Fruit fly (Drosophila melanogaster): ENCODE measurements around the gene EndoA.

DNA sequence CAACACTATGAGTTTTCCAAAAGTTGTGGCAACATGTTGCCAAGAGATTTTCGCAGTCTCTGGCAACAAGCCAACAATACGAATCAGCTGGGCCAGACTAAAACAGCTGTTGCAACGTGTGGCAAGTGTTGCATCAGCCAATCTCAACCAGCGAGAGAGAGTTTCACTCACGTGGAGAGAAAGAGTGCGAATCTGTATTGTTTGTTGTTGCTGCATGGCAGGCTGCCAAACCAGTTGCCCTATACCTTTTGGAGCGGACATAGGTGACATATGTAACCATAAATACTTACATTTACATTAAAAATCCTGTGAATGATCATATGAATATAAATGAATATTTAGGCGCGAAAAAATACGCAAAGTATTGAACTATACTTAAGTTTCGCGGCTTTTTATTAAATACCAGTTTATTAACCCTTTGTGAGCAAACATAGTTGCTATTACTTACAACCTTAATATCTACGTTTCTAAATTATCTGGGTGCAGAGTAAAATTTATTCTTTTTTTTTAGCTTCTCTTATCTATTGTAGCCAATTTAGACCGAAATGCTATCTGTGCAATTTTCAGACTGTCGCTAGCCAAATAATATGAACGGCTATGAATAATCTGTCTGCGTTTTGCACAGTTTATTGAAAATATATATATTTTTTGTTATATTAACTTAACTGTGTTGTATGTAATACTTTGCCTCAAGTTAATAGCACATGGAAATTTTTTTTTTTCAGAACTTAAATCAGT, 7.6 kb downstream of the EndoA start:
- TF ChIP-seq CG13287 (GFP tag; IDR thresholded peaks at IDR 0.05; ENCODE audit: partially characterized antibody) (no peak), CG6689 (GFP tag; IDR thresholded peaks at IDR 0.05) (no peak), CG7963 (GFP tag; IDR thresholded peaks at IDR 0.05; ENCODE audit: partially characterized antibody) (no peak), emc (GFP tag; optimal IDR thresholded peaks at IDR 0.05) (no peak), her (GFP tag; optimal IDR thresholded peaks at IDR 0.05) (no peak), Meics (GFP tag; optimal IDR thresholded peaks at IDR 0.05) (no peak), CG32532 (GFP tag; IDR thresholded peaks at IDR 0.05) (peak; percentile 23; the same call in 1 of the 2 replicates), CG12299 (tag; optimal IDR thresholded peaks at IDR 0.05) (no peak), h (optimal IDR thresholded peaks at IDR 0.05) (no peak), CG4617 (GFP tag; optimal IDR thresholded peaks at IDR 0.05; ENCODE audit: borderline replicate concordance) (no peak), ssp (GFP tag; IDR thresholded peaks at IDR 0.05) (no peak)

All from whole organism, embryonic.